Fruit fly (Drosophila melanogaster): ENCODE measurements around the gene Dyro.

Gene Dyro

DNA sequence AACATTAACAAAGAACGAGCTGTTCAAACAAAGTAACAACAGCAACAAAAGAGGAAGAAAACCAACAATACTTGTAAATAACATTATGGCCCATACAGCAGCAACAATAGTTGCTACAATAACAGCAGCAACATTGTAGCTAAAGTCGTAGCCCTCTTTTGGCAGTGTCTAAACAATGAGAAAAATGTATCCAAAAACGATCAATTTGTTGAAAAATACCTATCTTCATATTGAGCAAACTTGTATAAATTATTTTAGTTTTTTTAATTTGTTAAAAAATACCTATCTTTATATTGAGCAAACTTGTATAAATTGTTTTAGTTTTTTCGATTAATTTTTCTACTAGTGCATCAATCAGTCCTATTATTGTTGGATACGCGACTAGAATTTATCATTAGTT is 10.7 kb downstream of the Dyro start (continued):
- TF ChIP-seq ERR (GFP tag; optimal IDR thresholded peaks at IDR 0.05) (no peak), p53 (GFP tag; optimal IDR thresholded peaks at IDR 0.05) (no peak), Nf-YC (tag; optimal IDR thresholded peaks at IDR 0.05) (no peak), CG10959 (GFP tag; IDR thresholded peaks at IDR 0.05) (no peak), cg (GFP tag; optimal IDR thresholded peaks at IDR 0.05) (no peak), fu2 (GFP tag; optimal IDR thresholded peaks at IDR 0.05) (no peak), schlank (tag; optimal IDR thresholded peaks at IDR 0.05) (no peak), CG13624 (GFP tag; optimal IDR thresholded peaks at IDR 0.05) (peak; percentile 29), slbo (GFP tag; IDR thresholded peaks at IDR 0.05) (no peak), CG2875 (GFP tag; optimal IDR thresholded peaks at IDR 0.05) (no peak), Lpt (GFP tag; optimal IDR thresholded peaks at IDR 0.05) (no peak), dpn (GFP tag; optimal IDR thresholded peaks at IDR 0.05) (no peak), Dref (GFP tag; IDR thresholded peaks at IDR 0.05) (no peak), pho (GFP tag; optimal IDR thresholded peaks at IDR 0.05) (no peak), peb (GFP tag; IDR thresholded peaks at IDR 0.05) (no peak), HLH3B (GFP tag; IDR thresholded peaks at IDR 0.05) (peak; percentile 67; the same call in 1 of the 2 replicates), CG8290 (GFP tag; optimal IDR thresholded peaks at IDR 0.05) (no peak), CG8290 (tag; optimal IDR thresholded peaks at IDR 0.05) (no peak), CG12236 (GFP tag; optimal IDR thresholded peaks at IDR 0.05) (no peak), ac (GFP tag; optimal IDR thresholded peaks at IDR 0.05) (no peak), CG9609 (GFP tag; optimal IDR thresholded peaks at IDR 0.05) (no peak), CG7745 (tag; optimal IDR thresholded peaks at IDR 0.05) (no peak), tll (GFP tag; optimal IDR thresholded peaks at IDR 0.05) (no peak), CG14710 (tag; optimal IDR thresholded peaks at IDR 0.05) (peak; percentile 57), Ravus (GFP tag; IDR thresholded peaks at IDR 0.05) (no peak; the same call in 1 of the 2 replicates), HmgD (GFP tag; optimal IDR thresholded peaks at IDR 0.05) (no peak), CG13287 (GFP tag; IDR thresholded peaks at IDR 0.05; ENCODE audit: partially characterized antibody) (no peak), CG4730 (GFP tag; IDR thresholded peaks at IDR 0.05) (no peak), bsh (GFP tag; optimal IDR thresholded peaks at IDR 0.05) (no peak), Atf6 (GFP tag; IDR thresholded peaks at IDR 0.05) (no peak), CG12659 (GFP tag; optimal IDR thresholded peaks at IDR 0.05) (no peak), CG32767 (GFP tag; IDR thresholded peaks at IDR 0.05) (no peak), CG14441 (GFP tag; IDR thresholded peaks at IDR 0.05) (no peak), hth (optimal IDR thresholded peaks at IDR 0.05) (no peak), CG12769 (tag; optimal IDR thresholded peaks at IDR 0.05) (no peak), Dip2 (GFP tag; IDR thresholded peaks at IDR 0.05) (no peak), kah (GFP tag; optimal IDR thresholded peaks at IDR 0.05) (no peak), CG17612 (GFP tag; IDR thresholded peaks at IDR 0.05) (no peak), fd3F (GFP tag; optimal IDR thresholded peaks at IDR 0.05) (no peak), CG16779 (GFP tag; IDR thresholded peaks at IDR 0.05) (no peak), CG2889 (GFP tag; IDR thresholded peaks at IDR 0.05) (no peak), Xrp1 (GFP tag; IDR thresholded peaks at IDR 0.05) (peak; percentile 76), CG4282 (GFP tag; optimal IDR thresholded peaks at IDR 0.05) (no peak), Bgb (GFP tag; IDR thresholded peaks at IDR 0.05; ENCODE audit: partially characterized antibody) (no peak), BEAF-32 (GFP tag; optimal IDR thresholded peaks at IDR 0.05) (no peak), CG13123 (GFP tag; optimal IDR thresholded peaks at IDR 0.05) (no peak), ewg (GFP tag; optimal IDR thresholded peaks at IDR 0.05) (no peak), CG18599 (GFP tag; optimal IDR thresholded peaks at IDR 0.05) (peak; percentile 59), Side (GFP tag; optimal IDR thresholded peaks at IDR 0.05) (no peak), Dp (GFP tag; optimal IDR thresholded peaks at IDR 0.05) (no peak), fd64A (GFP tag; optimal IDR thresholded peaks at IDR 0.05) (no peak), Mes4 (GFP tag; optimal IDR thresholded peaks at IDR 0.05) (no peak), sna (GFP tag; IDR thresholded peaks at IDR 0.05; ENCODE audit: partially characterized antibody) (no peak)

Measured in whole organism, embryonic.